Worm (Caenorhabditis elegans) whole organism, L2 larva: ENCODE results near the gene irld-22.

ENCODE experiments used
- ZK546.5 ChIP-seq: sonication (generic microtip); optimal IDR thresholded peaks from 2 replicates; lab custom pipeline; 2017; ENCODE audit warnings: missing biosample characterization, missing genetic modification characterization
- ama-1 ChIP-seq: fragments of 150-350 bp; optimal IDR thresholded peaks from 2 replicates; lab custom pipeline; 2018; ENCODE audit warnings: inconsistent platforms
- ceh-82 ChIP-seq: fragments of 150-350 bp; optimal IDR thresholded peaks from 2 replicates; lab custom pipeline; 2014; ENCODE audit warnings: missing biosample characterization, missing genetic modification characterization
- lsy-2 ChIP-seq, 2 experiments: fragments of 150-350 bp in 1 of 2; sonication (generic microtip) in 1 of 2; optimal IDR thresholded peaks; 2 replicates each; lab custom pipeline; 2014 to 2017; ENCODE audit warnings: missing biosample characterization in 2 of 2, missing genetic modification characterization in 2 of 2
- mab-5 ChIP-seq: fragments of 150-350 bp; optimal IDR thresholded peaks from 2 replicates; lab custom pipeline; 2014; ENCODE audit warnings: missing biosample characterization, missing genetic modification characterization
- nhr-11 ChIP-seq: fragments of 150-350 bp; optimal IDR thresholded peaks from 2 replicates; lab custom pipeline; 2014; ENCODE audit warnings: missing biosample characterization, missing genetic modification characterization
- nhr-21 ChIP-seq: fragments of 150-350 bp; optimal IDR thresholded peaks from 2 replicates; lab custom pipeline; 2014; ENCODE audit warnings: missing biosample characterization, missing genetic modification characterization
- nhr-237 ChIP-seq: fragments of 150-350 bp; optimal IDR thresholded peaks from 2 replicates; lab custom pipeline; 2014; ENCODE audit warnings: missing biosample characterization, missing genetic modification characterization
- nhr-25 ChIP-seq: fragments of 150-350 bp; sonication (generic microtip); optimal IDR thresholded peaks from 3 replicates; lab custom pipeline; 2014; ENCODE audit warnings: missing biosample characterization, missing genetic modification characterization

DNA sequence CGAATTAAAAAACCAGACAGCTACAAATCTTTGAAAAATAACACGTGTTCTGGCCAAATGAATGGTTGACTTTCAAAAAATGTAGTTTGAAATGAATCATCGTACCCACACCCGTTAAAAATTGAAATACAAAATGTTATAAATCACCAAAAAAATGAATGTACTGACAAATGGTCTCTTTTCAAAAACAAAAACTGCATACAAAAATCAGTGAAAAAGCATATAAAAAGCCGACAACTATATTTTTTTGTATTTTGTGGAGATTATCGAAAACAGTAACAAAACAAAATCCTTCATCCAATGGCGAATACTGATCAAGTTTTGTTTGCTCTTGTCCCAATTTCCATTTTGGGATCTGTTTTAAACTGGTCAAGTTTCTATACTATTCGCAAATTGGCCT, 19.3 kb upstream of the irld-22 start, which contains the start of gene srx-66:
- TF ChIP-seq lsy-2 (tag; optimal IDR thresholded peaks at IDR 0.05; lab: Kevin White, UChicago) = no peak
- no peak for TF ChIP-seq ZK546.5 (tag; lab: Kevin White, UChicago)
- no peak for TF ChIP-seq mab-5
- TF ChIP-seq nhr-11 (tag; lab: Kevin White, UChicago) = no peak
- no peak for TF ChIP-seq nhr-21 (tag; lab: Kevin White, UChicago)
- TF ChIP-seq nhr-237 (tag; lab: Kevin White, UChicago) = no peak
- no peak for TF ChIP-seq ama-1 (lab: Kevin White, UChicago)
- no peak for TF ChIP-seq nhr-25 (tag; lab: Kevin White, UChicago)
- no peak for TF ChIP-seq ceh-82
